Fruit fly (Drosophila melanogaster): Measurements from ENCODE around the gene CG34178.

dm6 chr2L:4454009-4454689 is 20.4 kb downstream of the CG34178 start, which contains the start of the genes Secp43 and ND-B8:
- TF ChIP-seq Myc (optimal IDR thresholded peaks at IDR 0.05) (no peak), Sin3A (optimal IDR thresholded peaks at IDR 0.05) (no peak), insv (optimal IDR thresholded peaks at IDR 0.05) (no peak), h (optimal IDR thresholded peaks at IDR 0.05) (no peak)
